Worm (Caenorhabditis elegans): Measurements from ENCODE around the gene mrps-18A.

Gene mrps-18A

DNA sequence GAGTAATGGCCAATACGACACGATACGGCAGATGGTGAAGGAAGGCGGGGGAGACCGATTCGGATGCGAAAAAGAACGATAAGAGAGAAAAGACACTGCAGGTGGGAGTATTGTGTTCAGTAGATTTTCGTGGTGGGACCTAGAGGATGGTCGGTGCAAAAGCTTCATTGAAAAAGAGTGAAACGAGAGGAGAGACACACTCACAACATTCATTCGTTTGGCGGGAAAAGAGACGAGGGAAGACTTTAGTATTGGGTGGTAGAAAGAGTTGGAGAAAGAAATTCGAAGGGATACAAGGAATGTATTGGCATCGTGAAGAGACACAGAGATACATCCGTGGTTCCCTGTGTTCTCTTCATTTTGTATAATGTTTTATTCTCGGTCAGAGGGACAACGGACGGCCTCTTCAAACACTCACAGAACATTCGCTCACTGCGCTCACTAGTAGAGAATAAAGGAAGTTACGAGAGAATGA, 24.7 kb upstream of the mrps-18A start (continued):
- peak in 1 of 2 experiments; percentile 51 for TF ChIP-seq mdl-1 (tag; optimal IDR thresholded peaks at IDR 0.05)
- TF ChIP-seq elt-3 (tag; optimal IDR thresholded peaks at IDR 0.05), result peak in 2 of 6 experiments; percentile 5 to 24
- peak; percentile 75 for TF ChIP-seq nhr-19 (GFP tag; conservative IDR thresholded peaks at IDR 0.05)
- peak; percentile 82 for TF ChIP-seq mep-1 (tag; optimal IDR thresholded peaks at IDR 0.05)
- peak; percentile 39 for TF ChIP-seq C04F5.9 (tag; optimal IDR thresholded peaks at IDR 0.05)
- no peak for TF ChIP-seq vab-15 (tag; optimal IDR thresholded peaks at IDR 0.05)
- no peak for TF ChIP-seq ama-1 (optimal IDR thresholded peaks at IDR 0.05)
- TF ChIP-seq zag-1 (tag; optimal IDR thresholded peaks at IDR 0.05), result peak; percentile 3
- peak; percentile 16 for TF ChIP-seq F16B12.6 (tag; optimal IDR thresholded peaks at IDR 0.05)
- TF ChIP-seq ceh-8 (GFP tag; optimal IDR thresholded peaks at IDR 0.05), result peak; percentile 10
- TF ChIP-seq lin-13 (GFP tag; optimal IDR thresholded peaks at IDR 0.05), result peak; percentile 56
- peak; percentile 74 to 93 for TF ChIP-seq lsy-2 (tag; optimal IDR thresholded peaks at IDR 0.05)
- TF ChIP-seq lin-14 (GFP tag; optimal IDR thresholded peaks at IDR 0.05), result peak; percentile 95
- TF ChIP-seq ztf-4 (tag; optimal IDR thresholded peaks at IDR 0.05), result peak; percentile 69
- peak in 1 of 2 experiments; percentile 4 for TF ChIP-seq egl-27 (tag; optimal IDR thresholded peaks at IDR 0.05)
- no peak for TF ChIP-seq aha-1 (tag; optimal IDR thresholded peaks at IDR 0.05)
- TF ChIP-seq nhr-47 (tag; optimal IDR thresholded peaks at IDR 0.05), result peak; percentile 69
- TF ChIP-seq nhr-84 (tag; optimal IDR thresholded peaks at IDR 0.05), result no peak

- TF ChIP-seq sup-37 (GFP tag; optimal IDR thresholded peaks at IDR 0.05) (no peak), swsn-7 (tag; optimal IDR thresholded peaks at IDR 0.05) (no peak), nhr-19 (GFP tag; conservative IDR thresholded peaks at IDR 0.05) (no peak), sptf-1 (tag; optimal IDR thresholded peaks at IDR 0.05) (no peak), nhr-90 (tag; optimal IDR thresholded peaks at IDR 0.05; ENCODE audit: poor library complexity) (no peak), lin-15B (tag; optimal IDR thresholded peaks at IDR 0.05) (no peak), mdl-1 (tag; optimal IDR thresholded peaks at IDR 0.05) (no peak), pag-3 (tag; optimal IDR thresholded peaks at IDR 0.05; ENCODE audit: borderline replicate concordance, insufficient read depth) (no peak)
These were observed 23.7 kb upstream of the mrps-18A start for ce11 chrIII:8355462-8355815.

ce11 chrIII:8354644-8355461, 23.1 kb upstream of the mrps-18A start, which contains the start of gene unc-116:
Gene unc-116, minus strand, starts transcription at chrIII:8355174.
- no peak for TF ChIP-seq hlh-17 (GFP tag; optimal IDR thresholded peaks at IDR 0.05; ENCODE audit: borderline replicate concordance)
- TF ChIP-seq dsc-1 (tag; optimal IDR thresholded peaks at IDR 0.05), result no peak
- TF ChIP-seq unc-130 (tag; optimal IDR thresholded peaks at IDR 0.05), result peak; percentile 2
- TF ChIP-seq hpl-2 (GFP tag; optimal IDR thresholded peaks at IDR 0.05), result peak; percentile 49
- TF ChIP-seq nhr-47 (tag; optimal IDR thresholded peaks at IDR 0.05), result peak; percentile 47
- no peak for TF ChIP-seq sptf-1 (tag; optimal IDR thresholded peaks at IDR 0.05)
- peak in 1 of 2 experiments; percentile 74 for TF ChIP-seq mdl-1 (tag; optimal IDR thresholded peaks at IDR 0.05)
- TF ChIP-seq ceh-82 (tag; optimal IDR thresholded peaks at IDR 0.05), result peak; percentile 50 to 72 (median 58)
- no peak for TF ChIP-seq nhr-84 (tag; optimal IDR thresholded peaks at IDR 0.05)
- peak; percentile 7 for TF ChIP-seq lin-13 (GFP tag; optimal IDR thresholded peaks at IDR 0.05)
- TF ChIP-seq lin-15B (tag; optimal IDR thresholded peaks at IDR 0.05), result peak; percentile 18
- TF ChIP-seq blmp-1 (tag; optimal IDR thresholded peaks at IDR 0.05), result peak; percentile 35
- peak; percentile 26 for TF ChIP-seq egl-13 (tag; optimal IDR thresholded peaks at IDR 0.05)
- peak; percentile 54 for TF ChIP-seq ztf-4 (tag; optimal IDR thresholded peaks at IDR 0.05)
- peak; percentile 8 for TF ChIP-seq fos-1 (tag; optimal IDR thresholded peaks at IDR 0.05)
- peak; percentile 34 for TF ChIP-seq C16A3.4 (tag; optimal IDR thresholded peaks at IDR 0.05)
- TF ChIP-seq isw-1 (GFP tag; IDR thresholded peaks at IDR 0.05), result peak; percentile 43; the same call in 1 of the 2 replicates
- TF ChIP-seq tlp-1 (tag; optimal IDR thresholded peaks at IDR 0.05), result no peak
- peak; percentile 31 to 74 for TF ChIP-seq efl-1 (optimal IDR thresholded peaks at IDR 0.05)
- TF ChIP-seq efl-1 (GFP tag; optimal IDR thresholded peaks at IDR 0.05 in 1 of 2), result peak; percentile 54 to 94
- TF ChIP-seq ceh-63 (GFP tag; optimal IDR thresholded peaks at IDR 0.05), result no peak
- peak; percentile 2 for TF ChIP-seq swsn-7 (tag; optimal IDR thresholded peaks at IDR 0.05)
- TF ChIP-seq F16B12.6 (tag; optimal IDR thresholded peaks at IDR 0.05), result peak; percentile 43
- TF ChIP-seq pqm-1 (tag; optimal IDR thresholded peaks at IDR 0.05), result no peak
- peak; percentile 22 for TF ChIP-seq lir-3 (tag; optimal IDR thresholded peaks at IDR 0.05; ENCODE audit: poor library complexity)
- peak; percentile 94 for TF ChIP-seq skn-1 (tag; optimal IDR thresholded peaks at IDR 0.05)
- TF ChIP-seq dpl-1 (GFP tag; optimal IDR thresholded peaks at IDR 0.05), result peak in 2 of 3 experiments; percentile 18 to 31
- TF ChIP-seq nhr-19 (GFP tag; conservative IDR thresholded peaks at IDR 0.05), result peak; percentile 32; the same call in 1 of the 2 replicates
- peak; percentile 75 for TF ChIP-seq lin-14 (GFP tag; optimal IDR thresholded peaks at IDR 0.05)
- TF ChIP-seq nhr-71 (tag; optimal IDR thresholded peaks at IDR 0.05), result peak; percentile 63
- peak; percentile 92 for TF ChIP-seq zip-4 (GFP tag; optimal IDR thresholded peaks at IDR 0.05)
- TF ChIP-seq snpc-4 (tag; optimal IDR thresholded peaks at IDR 0.05), result peak; percentile 9
- peak; percentile 60 to 70 for TF ChIP-seq lsy-2 (tag; optimal IDR thresholded peaks at IDR 0.05)

All from whole organism, L1 larva.